Fruit fly (Drosophila melanogaster) whole organism, embryonic: ENCODE measurements around the gene CG7408.

Experiments
- BEAF-32 ChIP-seq: fragments of 200-800 bp; sonication (Bioruptor generic); optimal IDR thresholded peaks from 3 replicates; lab custom pipeline; 2017; ENCODE audit warnings: missing biosample characterization, missing genetic modification characterization, mild to moderate bottlenecking, moderate library complexity, missing genetic modification reagents
- CG11560 ChIP-seq: fragments of 200-800 bp; sonication (Bioruptor generic); IDR thresholded peaks from 3 replicates; pipeline ENCODE4 v1.3.6; 2022; ENCODE audit warnings: missing biosample characterization, missing genetic modification characterization
- CG13296 ChIP-seq: fragments of 200-800 bp; sonication (Bioruptor generic); optimal IDR thresholded peaks from 3 replicates; lab custom pipeline; 2018; ENCODE audit warnings: missing biosample characterization, mild to moderate bottlenecking, missing genetic modification characterization
- CG15514 ChIP-seq: fragments of 200-800 bp; sonication (Bioruptor generic); optimal IDR thresholded peaks from 3 replicates; lab custom pipeline; 2017; ENCODE audit warnings: missing biosample characterization, missing genetic modification characterization, mild to moderate bottlenecking, moderate library complexity, missing genetic modification reagents
- CG15601 ChIP-seq: fragments of 200-800 bp; sonication (Bioruptor generic); optimal IDR thresholded peaks from 3 replicates; lab custom pipeline; 2019; ENCODE audit warnings: missing biosample characterization, mild to moderate bottlenecking, missing genetic modification characterization, moderate library complexity
- CG15696 ChIP-seq: fragments of 200-800 bp; sonication (Bioruptor generic); optimal IDR thresholded peaks from 2 replicates; lab custom pipeline; 2019; ENCODE audit warnings: missing biosample characterization, mild to moderate bottlenecking, missing genetic modification characterization, moderate library complexity
- CG16863 ChIP-seq: fragments of 200-800 bp; sonication (Bioruptor generic); optimal IDR thresholded peaks from 3 replicates; lab custom pipeline; 2016; ENCODE audit warnings: missing biosample characterization, missing genetic modification characterization
- CG17361 ChIP-seq: fragments of 200-800 bp; sonication (Bioruptor generic); IDR thresholded peaks from 3 replicates; pipeline ENCODE4 v1.3.6; 2022; ENCODE audit warnings: missing biosample characterization, missing genetic modification characterization
- CG17568 ChIP-seq: fragments of 200-800 bp; sonication (Bioruptor generic); optimal IDR thresholded peaks from 2 replicates; lab custom pipeline; 2018; ENCODE audit warnings: missing biosample characterization, mild to moderate bottlenecking, missing genetic modification characterization, moderate library complexity
- CG2116 ChIP-seq: fragments of 200-800 bp; sonication (Bioruptor generic); optimal IDR thresholded peaks from 3 replicates; lab custom pipeline; 2018; ENCODE audit warnings: missing biosample characterization, mild to moderate bottlenecking, missing genetic modification characterization
- CG31441 ChIP-seq: fragments of 200-800 bp; sonication (Bioruptor generic); IDR thresholded peaks from 2 replicates; pipeline ENCODE4 v1.3.6; 2022; ENCODE audit warnings: missing biosample characterization, missing genetic modification characterization
- CG34224 ChIP-seq: fragments of 200-800 bp; sonication (Bioruptor generic); IDR thresholded peaks from 3 replicates; pipeline ENCODE4 v1.3.6; 2022; ENCODE audit warnings: missing biosample characterization, missing genetic modification characterization; ENCODE audit not compliant: partially characterized antibody
- CG34376 ChIP-seq: fragments of 200-800 bp; sonication (Bioruptor generic); optimal IDR thresholded peaks from 2 replicates; lab custom pipeline; 2018; ENCODE audit warnings: missing biosample characterization, mild to moderate bottlenecking, missing genetic modification characterization
- CG3838 ChIP-seq: fragments of 200-800 bp; sonication (Bioruptor generic); optimal IDR thresholded peaks from 3 replicates; lab custom pipeline; 2016; ENCODE audit warnings: missing biosample characterization, missing genetic modification characterization
- CG6791 ChIP-seq: fragments of 200-800 bp; sonication (Bioruptor generic); IDR thresholded peaks from 3 replicates; pipeline ENCODE4 v1.3.6; 2022; ENCODE audit warnings: missing biosample characterization, missing genetic modification characterization; ENCODE audit not compliant: partially characterized antibody
- CG6854 ChIP-seq: fragments of 200-800 bp; sonication (Bioruptor generic); optimal IDR thresholded peaks from 3 replicates; lab custom pipeline; 2017; ENCODE audit warnings: missing biosample characterization, mild to moderate bottlenecking, missing genetic modification characterization
- CG7271 ChIP-seq: fragments of 200-800 bp; sonication (Bioruptor generic); optimal IDR thresholded peaks from 2 replicates; lab custom pipeline; 2018; ENCODE audit warnings: missing biosample characterization, mild to moderate bottlenecking, missing genetic modification characterization, moderate library complexity
- CG7987 ChIP-seq: fragments of 200-800 bp; sonication (Bioruptor generic); optimal IDR thresholded peaks from 2 replicates; lab custom pipeline; 2018; ENCODE audit warnings: missing biosample characterization, mild to moderate bottlenecking, missing genetic modification characterization, moderate library complexity
- CG9797 ChIP-seq: fragments of 200-800 bp; sonication (Bioruptor generic); optimal IDR thresholded peaks from 3 replicates; lab custom pipeline; 2018; ENCODE audit warnings: missing biosample characterization, mild to moderate bottlenecking, missing genetic modification characterization
- CHES-1-like ChIP-seq: fragments of 200-800 bp; sonication (Bioruptor generic); optimal IDR thresholded peaks from 2 replicates; lab custom pipeline; 2016; ENCODE audit warnings: missing biosample characterization, missing genetic modification characterization
- Chrac-16 ChIP-seq: fragments of 200-800 bp; sonication (Bioruptor generic); optimal IDR thresholded peaks from 3 replicates; lab custom pipeline; 2016; ENCODE audit warnings: missing biosample characterization, missing genetic modification characterization
- CoRest ChIP-seq: fragments of 200-800 bp; sonication (Bioruptor generic); optimal IDR thresholded peaks from 3 replicates; lab custom pipeline; 2018; ENCODE audit warnings: missing biosample characterization, mild to moderate bottlenecking, missing genetic modification characterization, moderate library complexity
- CrebB ChIP-seq: fragments of 200-800 bp; sonication (Bioruptor generic); optimal IDR thresholded peaks from 3 replicates; lab custom pipeline; 2018; ENCODE audit warnings: missing biosample characterization, mild to moderate bottlenecking, missing genetic modification characterization
- Dref ChIP-seq: fragments of 200-800 bp; sonication (Bioruptor generic); IDR thresholded peaks from 2 replicates; pipeline ENCODE4 v1.3.6; 2022; ENCODE audit warnings: missing biosample characterization, missing genetic modification characterization
- Ets65A ChIP-seq: fragments of 200-800 bp; sonication (Bioruptor generic); peaks from one replicate; lab custom pipeline; 2016; ENCODE audit warnings: missing biosample characterization, missing genetic modification characterization
- HmgZ ChIP-seq: fragments of 200-800 bp; sonication (Bioruptor generic); optimal IDR thresholded peaks from 2 replicates; lab custom pipeline; 2018; ENCODE audit warnings: missing biosample characterization, mild to moderate bottlenecking, missing genetic modification characterization
- Lhr ChIP-seq: fragments of 200-800 bp; sonication (Bioruptor generic); optimal IDR thresholded peaks from 3 replicates; lab custom pipeline; 2017; ENCODE audit warnings: mild to moderate bottlenecking, missing biosample characterization, missing genetic modification reagents, missing genetic modification characterization
- Nf-YB ChIP-seq: fragments of 200-800 bp; sonication (Bioruptor generic); optimal IDR thresholded peaks from 3 replicates; lab custom pipeline; 2019; ENCODE audit warnings: missing biosample characterization, mild to moderate bottlenecking, missing genetic modification characterization, moderate library complexity
- Nf-YC ChIP-seq: fragments of 200-800 bp; optimal IDR thresholded peaks from 3 replicates; lab custom pipeline; 2019; ENCODE audit warnings: missing biosample characterization, mild to moderate bottlenecking, missing genetic modification characterization, moderate library complexity
- Rfx ChIP-seq: fragments of 200-800 bp; sonication (Bioruptor generic); IDR thresholded peaks from 2 replicates; pipeline ENCODE4 v1.3.6; 2022; ENCODE audit warnings: missing biosample characterization, missing genetic modification characterization
- Side ChIP-seq: fragments of 200-800 bp; sonication (Bioruptor generic); optimal IDR thresholded peaks from 2 replicates; lab custom pipeline; 2016; ENCODE audit warnings: missing biosample characterization, missing genetic modification characterization
- Sin3A ChIP-seq: fragments of >200 bp; optimal IDR thresholded peaks from 2 replicates; lab custom pipeline; 2018
- Six4 ChIP-seq: fragments of 200-800 bp; sonication (Bioruptor generic); optimal IDR thresholded peaks from 2 replicates; lab custom pipeline; 2016; ENCODE audit warnings: missing biosample characterization, missing genetic modification characterization
- Sry-β ChIP-seq: fragments of 200-800 bp; sonication (Bioruptor generic); optimal IDR thresholded peaks from 2 replicates; lab custom pipeline; 2018; ENCODE audit warnings: missing biosample characterization, mild to moderate bottlenecking, missing genetic modification characterization, moderate library complexity
- Sry-δ ChIP-seq: fragments of 200-800 bp; sonication (Bioruptor generic); optimal IDR thresholded peaks from 2 replicates; lab custom pipeline; 2016; ENCODE audit warnings: missing biosample characterization, missing genetic modification characterization
- Xbp1 ChIP-seq: fragments of 200-800 bp; sonication (Bioruptor generic); optimal IDR thresholded peaks from 3 replicates; lab custom pipeline; 2016; ENCODE audit warnings: missing biosample characterization, mild to moderate bottlenecking, missing genetic modification characterization
- ato ChIP-seq: fragments of 200-800 bp; sonication (Bioruptor generic); IDR thresholded peaks from 2 replicates; pipeline ENCODE4 v1.3.6; 2022; ENCODE audit warnings: missing biosample characterization, missing genetic modification characterization; ENCODE audit not compliant: partially characterized antibody
- bab2 ChIP-seq: fragments of 200-800 bp; sonication (Bioruptor generic); optimal IDR thresholded peaks from 2 replicates; lab custom pipeline; 2016; ENCODE audit warnings: missing biosample characterization, missing genetic modification characterization
- bbx ChIP-seq: fragments of 200-800 bp; sonication (Bioruptor generic); IDR thresholded peaks from 2 replicates; pipeline ENCODE4 v1.3.6; 2022; ENCODE audit warnings: missing biosample characterization, missing genetic modification characterization; ENCODE audit not compliant: partially characterized antibody
- br ChIP-seq: fragments of >200 bp; optimal IDR thresholded peaks from 2 replicates; lab custom pipeline; 2017
- ci ChIP-seq: fragments of 200-800 bp; sonication (Bioruptor generic); IDR thresholded peaks from 3 replicates; pipeline ENCODE4 v1.3.6; 2022; ENCODE audit warnings: missing biosample characterization, missing genetic modification characterization
- danr ChIP-seq: fragments of 200-800 bp; sonication (Bioruptor generic); IDR thresholded peaks from 2 replicates; pipeline ENCODE4 v1.3.6; 2022; ENCODE audit warnings: missing biosample characterization, missing genetic modification characterization
- hb ChIP-seq: fragments of 200-800 bp; sonication (Bioruptor generic); IDR thresholded peaks from 3 replicates; pipeline ENCODE4 v1.3.6; 2022; ENCODE audit warnings: missing biosample characterization, missing genetic modification characterization; ENCODE audit not compliant: partially characterized antibody
- hbn ChIP-seq: fragments of 200-800 bp; sonication (Bioruptor generic); IDR thresholded peaks from 2 replicates; pipeline ENCODE4 v1.3.6; 2022; ENCODE audit warnings: missing biosample characterization, missing genetic modification characterization; ENCODE audit not compliant: partially characterized antibody
- phol ChIP-seq: fragments of 200-800 bp; sonication (Bioruptor generic); optimal IDR thresholded peaks from 3 replicates; lab custom pipeline; 2018; ENCODE audit warnings: missing biosample characterization, mild to moderate bottlenecking, missing genetic modification characterization, moderate library complexity
- sr ChIP-seq: fragments of 200-800 bp; sonication (Bioruptor generic); IDR thresholded peaks from 3 replicates; pipeline ENCODE4 v1.3.6; 2022; ENCODE audit warnings: missing biosample characterization, missing genetic modification characterization
- stc ChIP-seq: fragments of 200-800 bp; sonication (Bioruptor generic); IDR thresholded peaks from 2 replicates; pipeline ENCODE4 v1.3.6; 2022; ENCODE audit warnings: missing biosample characterization, missing genetic modification characterization
- vvl ChIP-seq: fragments of 200-800 bp; sonication (Bioruptor generic); IDR thresholded peaks from 2 replicates; pipeline ENCODE4 v1.3.6; 2022; ENCODE audit warnings: missing biosample characterization, missing genetic modification characterization
- wek ChIP-seq: fragments of 200-800 bp; sonication (Bioruptor generic); optimal IDR thresholded peaks from 3 replicates; lab custom pipeline; 2018; ENCODE audit warnings: missing biosample characterization, mild to moderate bottlenecking, missing genetic modification characterization, moderate library complexity

CG7408 gene

dm6 chr3L:17846169-17846981 lies 32.5 kb upstream of the CG7408 start, which contains the start of the genes MED19 and CG7430:
TSS of gene MED19 (minus strand) at chr3L:17846501.
TSS of gene CG7430 (plus strand) at chr3L:17846916.
- TF ChIP-seq CG7987 (GFP tag; lab: Kevin White, UChicago) (peak; percentile 45), phol (peak; percentile 98), hbn (GFP tag; lab: Robert Waterston, UW) (peak; percentile 59), Sry-δ (GFP tag; lab: Kevin White, UChicago) (peak; percentile 11), CG6791 (peak; percentile 66), hb (no peak), Nf-YC (peak; percentile 2), CG13296 (GFP tag; lab: Kevin White, UChicago) (peak; percentile 12), Sry-β (GFP tag; lab: Kevin White, UChicago) (peak; percentile 13), CG34376 (GFP tag; lab: Kevin White, UChicago) (peak; percentile 50), Side (GFP tag; lab: Kevin White, UChicago) (no peak), CG31441 (GFP tag; lab: Robert Waterston, UW) (peak; percentile 43), CG2116 (GFP tag; lab: Kevin White, UChicago) (peak; percentile 99), CG17361 (GFP tag; lab: Robert Waterston, UW) (peak; percentile 54; the same call in 2 of the 3 replicates), CG16863 (GFP tag; lab: Kevin White, UChicago) (no peak), ci (GFP tag; lab: Robert Waterston, UW) (peak; percentile 68), Chrac-16 (GFP tag; lab: Kevin White, UChicago) (no peak), HmgZ (tag; lab: Kevin White, UChicago) (peak; percentile 38), bab2 (GFP tag; lab: Kevin White, UChicago) (no peak), CG11560 (tag; lab: Robert Waterston, UW) (peak; percentile 94), CG34224 (peak; percentile 28; the same call in 1 of the 3 replicates), CG6854 (GFP tag; lab: Kevin White, UChicago) (peak; percentile 34), CHES-1-like (peak; percentile 63), stc (no peak), CoRest (tag; lab: Kevin White, UChicago) (peak; percentile 46), CG15601 (tag; lab: Kevin White, UChicago) (no peak), br (no peak), Six4 (GFP tag; lab: Kevin White, UChicago) (no peak), Xbp1 (GFP tag; lab: Kevin White, UChicago) (peak; percentile 14), CG3838 (no peak), ato (GFP tag; lab: Robert Waterston, UW) (peak; percentile 9; the same call in 1 of the 2 replicates), CrebB (tag; lab: Kevin White, UChicago) (peak; percentile 28), CG9797 (peak; percentile 88), wek (GFP tag; lab: Kevin White, UChicago) (peak; percentile 16), Sin3A (lab: Kevin White, UChicago) (peak; percentile 12), CG15696 (tag; lab: Kevin White, UChicago) (no peak), bbx (GFP tag; lab: Robert Waterston, UW) (peak; percentile 56; the same call in 1 of the 2 replicates), vvl (peak; percentile 20; the same call in 1 of the 2 replicates), CG17568 (GFP tag; lab: Kevin White, UChicago) (no peak), Rfx (GFP tag; lab: Robert Waterston, UW) (peak; percentile 26), Dref (GFP tag; lab: Robert Waterston, UW) (peak; percentile 76), sr (GFP tag; lab: Robert Waterston, UW) (peak; percentile 65; the same call in 2 of the 3 replicates), Lhr (GFP tag; lab: Kevin White, UChicago) (peak; percentile 79), danr (GFP tag; lab: Robert Waterston, UW) (no peak), CG7271 (peak; percentile 51), Nf-YB (no peak), Ets65A (GFP tag; lab: Kevin White, UChicago) (peak; percentile 65), CG15514 (GFP tag; lab: Kevin White, UChicago) (peak; percentile 48), BEAF-32 (GFP tag; lab: Kevin White, UChicago) (peak; percentile 80)
